Worm (Caenorhabditis elegans) whole organism, L3 larva: Measurements from ENCODE around the gene R02D5.10.

Experiments used
- ZK546.5 ChIP-seq: sonication (generic microtip); optimal IDR thresholded peaks from 2 replicates; lab custom pipeline; 2017; ENCODE audit warnings: missing biosample characterization, missing genetic modification characterization
- aly-2 ChIP-seq: fragments of 150-350 bp; optimal IDR thresholded peaks from 2 replicates; lab custom pipeline; 2014; ENCODE audit warnings: missing biosample characterization, missing genetic modification characterization
- ama-1 ChIP-seq: fragments of 150-350 bp; optimal IDR thresholded peaks from 2 replicates; lab custom pipeline; 2018
- ceh-16 ChIP-seq: sonication (generic microtip); optimal IDR thresholded peaks from 2 replicates; lab custom pipeline; 2017; ENCODE audit warnings: missing biosample characterization, missing genetic modification characterization
- ceh-82 ChIP-seq: fragments of 150-350 bp; optimal IDR thresholded peaks from 2 replicates; lab custom pipeline; 2014; ENCODE audit warnings: missing biosample characterization, missing genetic modification characterization
- daf-12 ChIP-seq: fragments of 150-350 bp; optimal IDR thresholded peaks from 2 replicates; lab custom pipeline; 2014; ENCODE audit warnings: missing biosample characterization, missing genetic modification reagents, missing genetic modification characterization
- egl-5 ChIP-seq: fragments of 150-350 bp; optimal IDR thresholded peaks from 2 replicates; lab custom pipeline; 2017; ENCODE audit warnings: missing biosample characterization, missing genetic modification reagents, missing genetic modification characterization, inconsistent platforms
- elt-2 ChIP-seq: sonication (generic microtip); optimal IDR thresholded peaks from 2 replicates; lab custom pipeline; 2016; ENCODE audit warnings: missing genetic modification reagents, mild to moderate bottlenecking, missing genetic modification characterization, missing compliant biosample characterization
- elt-3 ChIP-seq, 3 experiments: fragments of 150-350 bp in 1 of 3; sonication (generic microtip) in 2 of 3; optimal IDR thresholded peaks; 2 replicates in 2 of 3; 4 replicates in 1 of 3; lab custom pipeline; 2014 to 2017; ENCODE audit warnings: missing biosample characterization in 3 of 3, missing genetic modification characterization in 3 of 3
- fos-1 ChIP-seq: fragments of 150-350 bp; optimal IDR thresholded peaks from 2 replicates; lab custom pipeline; 2014; ENCODE audit warnings: missing biosample characterization, missing genetic modification characterization
- hmg-11 ChIP-seq: sonication (generic microtip); optimal IDR thresholded peaks from 2 replicates; lab custom pipeline; 2016; ENCODE audit warnings: missing genetic modification characterization, missing compliant biosample characterization
- jun-1 ChIP-seq: fragments of 150-350 bp; optimal IDR thresholded peaks from 2 replicates; lab custom pipeline; 2014; ENCODE audit warnings: missing biosample characterization, missing genetic modification reagents, missing genetic modification characterization
- lin-15B ChIP-seq: fragments of 150-350 bp; optimal IDR thresholded peaks from 2 replicates; lab custom pipeline; 2014; ENCODE audit warnings: missing biosample characterization, missing genetic modification characterization
- mdl-1 ChIP-seq: fragments of 150-350 bp; optimal IDR thresholded peaks from 2 replicates; lab custom pipeline; 2014; ENCODE audit warnings: missing biosample characterization, missing genetic modification characterization
- mml-1 ChIP-seq: fragments of 150-350 bp; sonication (generic microtip); optimal IDR thresholded peaks from 3 replicates; lab custom pipeline; 2014; ENCODE audit warnings: missing biosample characterization, missing genetic modification characterization
- nfya-1 ChIP-seq: sonication (generic microtip); optimal IDR thresholded peaks from 2 replicates; lab custom pipeline; 2017; ENCODE audit warnings: missing genetic modification characterization, mild to moderate bottlenecking, missing compliant biosample characterization, antibody characterized with exemption, moderate library complexity; ENCODE audit not compliant: insufficient read depth
- nhr-11 ChIP-seq: fragments of 150-350 bp; optimal IDR thresholded peaks from 2 replicates; lab custom pipeline; 2014; ENCODE audit warnings: missing biosample characterization, missing genetic modification characterization
- nhr-23 ChIP-seq: fragments of 150-350 bp; optimal IDR thresholded peaks from 2 replicates; lab custom pipeline; 2014; ENCODE audit warnings: missing biosample characterization, missing genetic modification reagents, missing genetic modification characterization
- nhr-25 ChIP-seq: sonication (generic microtip); optimal IDR thresholded peaks from 2 replicates; lab custom pipeline; 2017; ENCODE audit warnings: missing biosample characterization, missing genetic modification characterization
- nhr-28 ChIP-seq: fragments of 150-350 bp; optimal IDR thresholded peaks from 2 replicates; lab custom pipeline; 2014; ENCODE audit warnings: missing biosample characterization, missing genetic modification characterization
- nhr-43 ChIP-seq: sonication (generic microtip); optimal IDR thresholded peaks from 2 replicates; lab custom pipeline; 2016; ENCODE audit warnings: mild to moderate bottlenecking, missing genetic modification characterization, missing compliant biosample characterization; ENCODE audit not compliant: poor library complexity, severe bottlenecking
- pha-4 ChIP-seq: fragments of 150-350 bp; optimal IDR thresholded peaks from 2 replicates; lab custom pipeline; 2014; ENCODE audit warnings: missing biosample characterization, missing genetic modification reagents, missing genetic modification characterization
- pqm-1 ChIP-seq: fragments of 150-350 bp; optimal IDR thresholded peaks from 2 replicates; lab custom pipeline; 2017; ENCODE audit warnings: missing biosample characterization, missing genetic modification characterization, inconsistent platforms
- sea-2 ChIP-seq: fragments of 150-350 bp; sonication (generic microtip); optimal IDR thresholded peaks from 4 replicates; lab custom pipeline; 2014; ENCODE audit warnings: missing biosample characterization, missing genetic modification reagents, missing genetic modification characterization
- skn-1 ChIP-seq: fragments of 150-350 bp; optimal IDR thresholded peaks from 2 replicates; lab custom pipeline; 2014; ENCODE audit warnings: missing biosample characterization, missing genetic modification characterization
- unc-39 ChIP-seq: sonication (generic microtip); optimal IDR thresholded peaks from 4 replicates; lab custom pipeline; 2017; ENCODE audit warnings: missing biosample characterization, missing genetic modification characterization
- unc-62 ChIP-seq: fragments of 150-350 bp; sonication (generic microtip); optimal IDR thresholded peaks from 4 replicates; lab custom pipeline; 2014; ENCODE audit warnings: missing biosample characterization, missing genetic modification reagents, missing genetic modification characterization

The R02D5.10 gene

DNA sequence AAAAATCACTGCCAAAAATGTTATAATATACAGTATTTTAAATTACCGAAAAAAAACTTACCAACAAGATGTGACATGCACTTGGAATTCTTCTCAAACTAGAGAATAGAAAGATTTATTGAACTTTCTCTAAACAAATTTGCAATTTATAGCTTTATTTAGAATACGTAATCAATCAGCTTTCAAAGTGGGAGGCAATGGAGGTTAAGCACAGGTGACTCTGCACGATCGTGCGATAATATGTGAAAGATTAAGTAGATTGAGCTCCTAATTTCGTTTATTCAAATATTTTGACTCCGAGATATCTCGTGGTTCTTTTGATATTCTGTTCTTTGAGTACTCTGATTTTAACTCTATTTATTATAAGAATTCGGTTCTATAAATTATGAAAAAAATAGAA is 35.9 kb downstream of the R02D5.10 start, which contains the start of gene R02D5.6:
Gene R02D5.6, minus strand, starts transcription at position 101 of the 400 bp plus-strand sequence.
- TF ChIP-seq ama-1 (lab: Kevin White, UChicago): no peak
- no peak for TF ChIP-seq sea-2 (GFP tag; lab: Kevin White, UChicago)
- no peak for TF ChIP-seq pha-4 (tag; lab: Kevin White, UChicago)
- no peak for TF ChIP-seq ceh-82 (tag; lab: Kevin White, UChicago)
- no peak for TF ChIP-seq nfya-1 (tag; lab: Kevin White, UChicago)
- TF ChIP-seq fos-1 (tag; lab: Kevin White, UChicago): no peak
- no peak for TF ChIP-seq pqm-1 (tag; lab: Kevin White, UChicago)
- TF ChIP-seq lin-15B (tag; lab: Kevin White, UChicago): no peak
- no peak for TF ChIP-seq nhr-28
- TF ChIP-seq, all 47 proteins: peak for 0

DNA sequence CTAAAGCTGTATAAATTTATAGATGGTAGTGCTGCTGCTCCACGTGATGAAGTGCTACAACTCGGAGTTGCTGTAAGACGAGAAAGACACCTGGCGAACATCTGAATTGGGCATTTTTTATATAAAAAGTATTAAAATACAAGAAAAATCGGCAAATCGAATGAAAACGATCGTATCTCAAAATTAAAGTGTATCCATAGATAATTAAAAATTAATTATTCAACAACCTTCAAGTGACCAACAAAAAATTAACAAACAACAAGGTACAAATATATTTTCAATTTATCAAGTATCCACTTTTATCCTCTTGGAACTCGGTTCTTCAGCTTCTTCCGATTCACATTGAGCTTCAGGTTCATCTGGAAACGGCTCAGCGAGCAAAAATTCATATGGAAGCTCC is 37.2 kb downstream of the R02D5.10 start, which contains the start of gene R02D5.8:
Gene R02D5.8, minus strand, starts transcription at position 101 of the 400 bp plus-strand sequence.
- TF ChIP-seq egl-5 (tag; lab: Kevin White, UChicago): no peak

DNA sequence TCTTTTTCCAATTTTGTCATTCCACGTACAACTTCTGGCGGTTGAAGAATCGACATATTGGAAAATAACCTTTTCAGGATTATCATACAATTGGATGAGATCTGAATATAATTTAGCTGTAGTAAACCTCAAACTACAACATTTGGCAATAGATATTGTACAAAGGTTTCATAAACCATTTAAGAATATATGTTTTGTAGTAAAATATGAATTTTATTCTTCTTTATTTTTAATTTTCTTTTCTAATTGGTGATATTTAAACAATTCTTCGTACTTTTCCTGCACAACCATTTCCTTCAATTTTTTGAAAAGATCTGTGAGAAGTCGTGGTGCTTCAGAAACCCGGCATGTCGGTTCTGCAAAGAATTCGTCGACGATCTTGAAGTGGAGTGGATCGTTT is 38.9 kb downstream of the R02D5.10 start, which contains the start of gene C53A5.17:
Gene C53A5.17, minus strand, starts transcription at position 101 of the 400 bp plus-strand sequence.
- TF ChIP-seq lin-15B (tag; lab: Kevin White, UChicago) (no peak), aly-2 (tag; lab: Kevin White, UChicago) (no peak), nhr-43 (tag; lab: Kevin White, UChicago) (no peak), elt-2 (tag; lab: Kevin White, UChicago) (no peak), unc-62 (no peak)
- TF ChIP-seq, all 47 proteins: peak for 0

DNA sequence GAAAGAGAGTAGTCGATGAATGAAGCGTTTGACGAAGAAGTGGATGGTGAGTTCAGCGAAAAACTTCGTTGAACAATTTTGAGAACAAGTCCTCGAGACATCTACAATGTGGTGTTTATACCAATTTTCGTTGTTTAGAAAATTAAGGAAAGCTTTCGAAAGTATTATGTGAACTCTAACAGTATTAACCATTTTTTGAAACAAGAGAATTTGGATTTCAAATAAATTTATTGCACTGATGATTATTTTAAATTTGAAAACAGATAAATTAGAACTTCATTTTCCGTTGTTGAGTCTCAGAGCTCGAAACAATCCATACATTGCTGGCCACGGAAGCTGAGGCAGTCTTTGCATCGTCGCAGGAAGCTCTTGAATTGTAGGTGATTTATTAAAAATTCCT is 40.4 kb downstream of the R02D5.10 start, which contains the start of gene C53A5.16:
Gene C53A5.16, minus strand, starts transcription at position 101 of the 400 bp plus-strand sequence.
- no peak for TF ChIP-seq fos-1 (tag; lab: Kevin White, UChicago)
- TF ChIP-seq, all 47 proteins: peak for 0

DNA sequence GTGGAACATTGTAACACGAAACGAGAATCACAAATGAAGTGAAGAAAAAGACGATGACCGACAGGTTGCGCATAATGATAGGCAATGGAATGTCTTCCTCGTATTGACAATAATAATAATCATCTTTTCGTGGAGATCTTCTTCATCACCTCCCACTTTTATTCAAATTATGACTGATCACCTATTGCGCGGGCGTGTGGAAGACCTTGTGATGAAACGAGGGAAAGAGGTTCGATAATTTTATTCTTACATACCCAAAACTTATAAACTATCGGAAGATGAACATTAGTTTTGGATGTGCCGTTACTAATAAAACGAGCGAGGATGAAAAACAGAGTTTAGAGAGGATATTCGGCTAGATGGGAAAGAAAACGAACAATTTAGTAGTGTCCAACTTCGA is 41.0 kb downstream of the R02D5.10 start, which contains the start of gene C53A5.2:
Gene C53A5.2, minus strand, starts transcription at position 101 of the 400 bp plus-strand sequence.
- no peak for TF ChIP-seq ZK546.5 (tag; lab: Kevin White, UChicago)
- TF ChIP-seq ama-1 (lab: Kevin White, UChicago): no peak
- no peak for TF ChIP-seq nhr-25
- no peak for TF ChIP-seq ceh-16
- no peak for TF ChIP-seq fos-1 (tag; lab: Kevin White, UChicago)
- no peak for TF ChIP-seq mml-1 (tag; lab: Kevin White, UChicago)
- no peak for TF ChIP-seq daf-12 (tag; lab: Kevin White, UChicago)
- TF ChIP-seq mdl-1 (tag; lab: Kevin White, UChicago): no peak
- TF ChIP-seq unc-39: no peak
- no peak for TF ChIP-seq jun-1 (tag; lab: Kevin White, UChicago)
- no peak for TF ChIP-seq nhr-11

DNA sequence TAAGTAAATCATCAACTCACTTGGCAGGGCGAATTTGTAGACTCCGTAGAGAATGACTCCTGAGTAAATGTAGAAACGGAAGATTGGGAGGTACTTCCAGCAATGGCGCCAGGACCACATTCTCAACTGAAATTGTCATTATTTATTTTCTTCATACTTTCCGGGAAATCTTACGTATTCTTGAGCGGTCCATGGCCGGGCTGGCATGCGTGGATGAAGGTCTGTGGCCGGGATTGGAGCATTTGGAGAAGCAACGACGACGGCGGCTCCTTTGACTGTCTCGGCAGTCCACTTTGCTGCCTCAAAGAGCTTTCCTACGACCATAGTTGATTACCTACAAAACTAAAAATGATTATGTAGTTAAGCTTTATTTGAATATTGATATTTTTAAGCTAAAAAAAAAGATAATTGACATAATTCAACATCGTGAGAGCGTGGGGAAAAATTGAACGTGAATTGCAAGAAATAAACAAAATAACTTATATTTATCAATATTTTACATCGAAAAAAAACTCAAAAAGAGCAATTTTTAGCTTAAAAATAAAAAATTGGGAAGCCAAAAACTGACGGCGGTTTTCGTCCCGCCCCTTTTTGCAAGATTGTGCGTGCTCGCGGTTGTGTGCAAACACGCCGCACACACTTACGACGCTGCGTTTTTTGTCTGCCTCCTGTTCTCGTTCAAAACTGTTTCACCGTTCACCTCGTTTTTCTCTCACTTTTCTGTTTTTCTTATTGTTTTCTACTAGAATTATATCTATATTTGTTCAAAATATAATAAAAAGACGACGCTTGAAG is 41.9 kb downstream of the R02D5.10 start, which contains the start of gene ril-1:
Gene ril-1, minus strand, starts transcription at position 342 of the 795 bp plus-strand sequence.
- TF ChIP-seq lin-15B (tag; lab: Kevin White, UChicago) (peak; percentile 54), nhr-23 (peak; percentile 7), nhr-25 (peak; percentile 29), elt-3 (tag; optimal IDR thresholded peaks at IDR 0.05; lab: Kevin White, UChicago) (no peak), hmg-11 (tag; lab: Kevin White, UChicago) (peak; percentile 49), nhr-43 (tag; lab: Kevin White, UChicago) (no peak), nfya-1 (tag; lab: Kevin White, UChicago) (peak; percentile 64), ama-1 (lab: Kevin White, UChicago) (no peak), elt-2 (tag; lab: Kevin White, UChicago) (peak; percentile 48)

DNA sequence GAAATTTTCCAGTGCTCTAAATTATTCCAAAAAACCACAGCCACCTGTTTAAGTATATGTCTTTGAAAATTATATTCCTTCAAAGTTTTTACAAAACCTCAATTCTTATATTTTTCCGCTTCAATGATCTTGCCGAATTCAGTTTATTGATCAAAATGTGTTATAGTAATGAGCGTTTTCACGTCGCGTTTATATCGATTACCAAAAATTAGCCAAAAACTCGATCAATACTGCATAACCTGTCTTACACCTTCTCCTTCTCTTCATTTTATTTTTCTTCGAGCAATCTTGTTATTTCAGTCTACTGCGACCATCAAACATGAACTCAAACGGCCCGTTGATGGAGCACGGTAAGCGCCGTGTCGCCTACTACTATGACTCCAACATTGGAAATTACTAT is 43.0 kb downstream of the R02D5.10 start, which contains the start of gene hda-1:
Gene hda-1, plus strand, starts transcription at position 301 of the 400 bp plus-strand sequence.
- no peak for TF ChIP-seq nhr-25
- no peak for TF ChIP-seq skn-1 (tag; lab: Kevin White, UChicago)
- TF ChIP-seq pha-4 (tag; lab: Kevin White, UChicago): no peak
- TF ChIP-seq lin-15B (tag; lab: Kevin White, UChicago): no peak
- TF ChIP-seq nhr-28: no peak
- TF ChIP-seq nhr-23: no peak
